Fruit fly (Drosophila melanogaster) whole organism, pupa: ENCODE results near the gene cue.

Experiments used
- CG12605 ChIP-seq: fragments of 200-800 bp; sonication (Bioruptor generic); IDR thresholded peaks from 2 replicates; pipeline ENCODE4 v1.3.6; 2022; ENCODE audit warnings: missing biosample characterization, missing genetic modification characterization
- CG17806 ChIP-seq: fragments of 200-800 bp; sonication (Bioruptor generic); optimal IDR thresholded peaks from 2 replicates; lab custom pipeline; 2018; ENCODE audit warnings: missing biosample characterization, mild to moderate bottlenecking, missing genetic modification characterization, moderate library complexity
- CG32121 ChIP-seq: fragments of 200-800 bp; sonication (Bioruptor generic); IDR thresholded peaks from 2 replicates; pipeline ENCODE4 v1.3.6; 2022; ENCODE audit warnings: missing biosample characterization, missing genetic modification characterization
- CG8159 ChIP-seq: fragments of 200-800 bp; sonication (Bioruptor generic); optimal IDR thresholded peaks from 3 replicates; lab custom pipeline; 2018; ENCODE audit warnings: missing biosample characterization, mild to moderate bottlenecking, missing genetic modification characterization, moderate library complexity
- D1 ChIP-seq: fragments of 200-800 bp; sonication (Bioruptor generic); optimal IDR thresholded peaks from 2 replicates; lab custom pipeline; 2018; ENCODE audit warnings: missing biosample characterization, mild to moderate bottlenecking, missing genetic modification characterization, moderate library complexity
- EcR ChIP-seq: fragments of 200-800 bp; sonication (Bioruptor generic); optimal IDR thresholded peaks from 3 replicates; lab custom pipeline; 2019; ENCODE audit warnings: missing biosample characterization, missing genetic modification characterization, mild to moderate bottlenecking, moderate library complexity, missing genetic modification reagents
- fd96Ca ChIP-seq: fragments of 200-800 bp; sonication (Bioruptor generic); IDR thresholded peaks from 3 replicates; pipeline ENCODE4 v1.3.6; 2022; ENCODE audit warnings: missing biosample characterization, missing genetic modification characterization
- gl ChIP-seq: fragments of 200-800 bp; sonication (Bioruptor generic); optimal IDR thresholded peaks from 2 replicates; lab custom pipeline; 2018; ENCODE audit warnings: missing biosample characterization, mild to moderate bottlenecking, missing genetic modification characterization
- rn ChIP-seq: fragments of 200-800 bp; sonication (Bioruptor generic); IDR thresholded peaks from 2 replicates; pipeline ENCODE4 v1.3.6; 2022; ENCODE audit warnings: missing biosample characterization, missing genetic modification characterization

DNA sequence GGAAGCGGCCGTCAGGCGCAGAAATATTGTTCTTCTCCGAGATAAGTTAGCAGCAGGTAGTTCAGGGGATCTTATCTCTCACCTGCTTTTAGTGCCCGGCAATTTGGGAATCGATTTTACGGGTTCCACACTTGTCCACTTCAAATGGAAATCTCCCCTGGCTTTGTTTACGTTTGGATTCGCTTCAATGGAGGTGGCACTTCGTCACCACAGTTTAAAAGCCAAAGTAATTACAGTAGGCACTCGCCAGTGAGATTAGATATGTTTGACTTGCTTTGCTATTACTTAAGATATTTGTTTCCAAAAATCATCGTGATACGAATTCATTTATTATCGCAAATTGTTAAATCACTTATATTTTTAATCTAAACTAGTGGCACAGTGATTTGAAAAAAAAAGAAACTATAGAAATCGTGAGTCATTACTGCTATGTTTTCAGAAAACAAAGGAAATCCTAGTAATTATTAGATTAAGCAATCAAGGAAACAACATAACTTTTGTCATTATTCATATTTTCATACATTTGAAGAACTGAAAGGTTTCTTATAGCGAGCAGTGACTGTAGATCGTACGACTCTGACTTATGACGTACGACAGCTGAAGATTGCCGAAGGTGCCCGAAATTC is 31.4 kb upstream of the cue start:
- TF ChIP-seq CG17806 (tag; lab: Kevin White, UChicago) (no peak), CG32121 (no peak), rn (GFP tag; lab: Robert Waterston, UW) (no peak), CG12605 (GFP tag; lab: Robert Waterston, UW) (no peak), D1 (no peak), gl (tag; lab: Kevin White, UChicago) (no peak), CG8159 (tag; lab: Kevin White, UChicago) (peak; percentile 18), fd96Ca (GFP tag; lab: Robert Waterston, UW) (no peak), EcR (GFP tag; lab: Kevin White, UChicago) (no peak)
